Worm (Caenorhabditis elegans): ENCODE data around the gene cri-2.

Gene cri-2

DNA sequence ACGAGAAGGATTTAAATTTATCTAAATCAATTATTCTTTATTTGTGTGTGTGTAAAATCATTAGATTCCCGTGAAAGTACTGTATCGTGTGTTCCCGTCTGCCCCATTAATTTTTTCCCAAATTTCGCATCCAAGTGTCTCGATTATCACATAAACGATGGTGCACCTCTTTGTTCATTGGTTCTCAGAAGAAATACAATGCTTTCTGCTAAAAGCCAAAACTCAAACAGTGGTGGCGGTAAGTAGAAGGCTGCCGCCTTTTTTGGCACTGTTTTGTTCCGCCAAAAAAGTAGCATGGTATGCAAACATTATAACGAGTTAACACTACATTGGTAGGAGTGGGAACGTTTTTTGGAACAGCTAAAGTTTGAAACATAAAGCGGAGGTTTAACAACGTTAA, 21.8 kb downstream of the cri-2 start (continued):
- TF ChIP-seq C17E4.6 (GFP tag; IDR thresholded peaks at IDR 0.05) (no peak), ceh-58 (GFP tag; IDR thresholded peaks at IDR 0.05) (no peak), cebp-2 (GFP tag; IDR thresholded peaks at IDR 0.05) (0 out of 2 replicates have a peak, but pooled peaks have one; percentile 57), dpl-1 (GFP tag; optimal IDR thresholded peaks at IDR 0.05) (no peak), lsl-1 (GFP tag; optimal IDR thresholded peaks at IDR 0.05) (peak; percentile 10), lsy-27 (tag; optimal IDR thresholded peaks at IDR 0.05; ENCODE audit: borderline replicate concordance, insufficient read depth) (no peak), pha-4 (tag; optimal IDR thresholded peaks at IDR 0.05) (no peak), aptf-3 (GFP tag; IDR thresholded peaks at IDR 0.05) (no peak), B0336.3 (GFP tag; IDR thresholded peaks at IDR 0.05) (peak; percentile 75), Y95B8A.8 (GFP tag; IDR thresholded peaks at IDR 0.05) (no peak), athp-1 (tag; optimal IDR thresholded peaks at IDR 0.05) (peak; percentile 43), nfya-1 (tag; optimal IDR thresholded peaks at IDR 0.05; ENCODE audit: borderline replicate concordance, insufficient read depth) (no peak), fkh-3 (tag; optimal IDR thresholded peaks at IDR 0.05) (no peak), snpc-1.1 (tag; optimal IDR thresholded peaks at IDR 0.05; ENCODE audit: insufficient read depth) (no peak), attf-6 (GFP tag; IDR thresholded peaks at IDR 0.05) (peak; percentile 62; the same call in 1 of the 2 replicates), ccch-3 (GFP tag; optimal IDR thresholded peaks at IDR 0.05) (no peak), zfh-2 (GFP tag; conservative IDR thresholded peaks at IDR 0.05) (no peak), unc-62 (GFP tag; optimal IDR thresholded peaks at IDR 0.05) (no peak), F49E8.2 (tag; optimal IDR thresholded peaks at IDR 0.05; ENCODE audit: insufficient read depth) (no peak), ztf-22 (GFP tag; optimal IDR thresholded peaks at IDR 0.05) (no peak), hsf-1 (GFP tag; IDR thresholded peaks at IDR 0.05) (peak; percentile 72; the same call in 1 of the 2 replicates), sea-2 (GFP tag; IDR thresholded peaks at IDR 0.05) (no peak), nhr-120 (GFP tag; IDR thresholded peaks at IDR 0.05) (no peak), ceh-79 (tag; optimal IDR thresholded peaks at IDR 0.05) (peak; percentile 28), madf-8 (GFP tag; conservative IDR thresholded peaks at IDR 0.05) (no peak), madf-6 (GFP tag; IDR thresholded peaks at IDR 0.05) (peak; percentile 36; the same call in 1 of the 2 replicates), F57C9.4 (tag; optimal IDR thresholded peaks at IDR 0.05) (no peak), F10E7.11 (tag; optimal IDR thresholded peaks at IDR 0.05) (no peak), ceh-91 (GFP tag; IDR thresholded peaks at IDR 0.05) (no peak), B0261.1 (tag; optimal IDR thresholded peaks at IDR 0.05) (no peak), nfyb-1 (GFP tag; IDR thresholded peaks at IDR 0.05) (0 out of 2 replicates have a peak, but pooled peaks have one; percentile 53), let-526 (GFP tag; IDR thresholded peaks at IDR 0.05) (no peak), D2030.7 (GFP tag; IDR thresholded peaks at IDR 0.05) (peak; percentile 28; the same call in 1 of the 2 replicates), egl-18 (GFP tag; IDR thresholded peaks at IDR 0.05) (no peak), ztf-18 (tag; optimal IDR thresholded peaks at IDR 0.05) (no peak), dpff-1 (tag; optimal IDR thresholded peaks at IDR 0.05) (no peak), snpc-1.3 (tag; optimal IDR thresholded peaks at IDR 0.05; ENCODE audit: insufficient read depth) (no peak), lin-26 (GFP tag; IDR thresholded peaks at IDR 0.05) (peak; percentile 64; the same call in 1 of the 2 replicates), chd-7 (tag; optimal IDR thresholded peaks at IDR 0.05) (no peak), repo-1 (tag; optimal IDR thresholded peaks at IDR 0.05) (no peak), attf-5 (GFP tag; optimal IDR thresholded peaks at IDR 0.05) (no peak), F37B4.10 (GFP tag; IDR thresholded peaks at IDR 0.05) (0 out of 2 replicates have a peak, but pooled peaks have one; percentile 19), T26A5.8 (tag; optimal IDR thresholded peaks at IDR 0.05) (no peak), ama-1 (optimal IDR thresholded peaks at IDR 0.05) (no peak), ama-1 (GFP tag; optimal IDR thresholded peaks at IDR 0.05) (no peak), pbrm-1 (GFP tag; IDR thresholded peaks at IDR 0.05) (no peak), madf-3 (GFP tag; IDR thresholded peaks at IDR 0.05) (no peak), cebp-1 (GFP tag; IDR thresholded peaks at IDR 0.05) (no peak), cebp-1 (tag; optimal IDR thresholded peaks at IDR 0.05) (no peak), attf-3 (GFP tag; conservative IDR thresholded peaks at IDR 0.05) (no peak)

All from whole organism, young adult.